Fruit fly (Drosophila melanogaster): Measurements from ENCODE around the gene Raf.
A peak's percentile ranks its signal among the peaks of the same experiment; 100 is the strongest.

Gene Raf

dm6 chrX:2334556-2335137, 39.4 kb downstream of the Raf start, which contains the start of gene Ilp6:
Gene Ilp6 (minus strand): TSS chrX:2334658.
- TF ChIP-seq tup (GFP tag; optimal IDR thresholded peaks at IDR 0.05) (no peak), pnt (GFP tag; optimal IDR thresholded peaks at IDR 0.05) (no peak), CG11504 (tag; optimal IDR thresholded peaks at IDR 0.05) (no peak), Drgx (GFP tag; IDR thresholded peaks at IDR 0.05) (peak; percentile 37; the same call in 1 of the 2 replicates), bsh (GFP tag; optimal IDR thresholded peaks at IDR 0.05) (peak in 1 of 2 experiments; percentile 58), twi (tag; optimal IDR thresholded peaks at IDR 0.05) (peak; percentile 15), nom (GFP tag; optimal IDR thresholded peaks at IDR 0.05) (peak; percentile 92), lbe (GFP tag; optimal IDR thresholded peaks at IDR 0.05) (peak; percentile 34), sens (GFP tag) (peak; percentile 80), mam (GFP tag; optimal IDR thresholded peaks at IDR 0.05) (no peak), CG10321 (GFP tag; IDR thresholded peaks at IDR 0.05) (peak; percentile 54), CG15514 (GFP tag; optimal IDR thresholded peaks at IDR 0.05) (no peak), CG1832 (GFP tag; optimal IDR thresholded peaks at IDR 0.05) (peak; percentile 55), CG12942 (GFP tag; optimal IDR thresholded peaks at IDR 0.05) (no peak), prd (optimal IDR thresholded peaks at IDR 0.05) (no peak), prd (GFP tag; IDR thresholded peaks at IDR 0.05) (no peak)

dm6 chrX:2336428-2336827, 41.2 kb downstream of the Raf start:
- TF ChIP-seq abd-A (tag; optimal IDR thresholded peaks at IDR 0.05) (no peak), CG10565 (GFP tag; optimal IDR thresholded peaks at IDR 0.05) (no peak), sens (GFP tag) (peak; percentile 77), crol (GFP tag; IDR thresholded peaks at IDR 0.05) (peak; percentile 74), Drgx (GFP tag; IDR thresholded peaks at IDR 0.05) (0 out of 2 replicates have a peak, but pooled peaks have one; percentile 25), bsh (GFP tag; optimal IDR thresholded peaks at IDR 0.05) (peak in 1 of 2 experiments; percentile 25), Trl (optimal IDR thresholded peaks at IDR 0.05) (peak in 1 of 2 experiments; percentile 39), Trl (GFP tag; optimal IDR thresholded peaks at IDR 0.05) (no peak), CG1832 (GFP tag; optimal IDR thresholded peaks at IDR 0.05) (peak; percentile 60), CHES-1-like (GFP tag; optimal IDR thresholded peaks at IDR 0.05) (no peak)

DNA sequence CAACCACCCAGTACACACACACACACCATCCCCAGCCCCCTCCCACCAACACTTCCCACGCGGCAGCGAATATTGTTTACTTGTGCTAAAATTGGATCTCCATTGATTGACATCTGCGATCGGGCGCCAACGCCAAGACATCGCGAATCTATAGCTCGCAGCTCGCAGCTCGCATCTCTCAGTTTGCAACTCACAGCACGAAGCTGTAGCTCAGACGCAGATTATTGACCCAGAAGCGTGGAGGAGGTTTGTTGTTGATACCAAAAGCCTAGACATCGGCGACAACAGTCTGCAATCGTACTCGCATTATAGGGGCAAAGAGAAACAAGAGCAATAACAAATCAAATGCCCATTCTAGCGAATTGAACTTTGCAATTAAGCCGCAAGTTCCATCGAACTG, 41.9 kb downstream of the Raf start:
- TF ChIP-seq NK7.1 (GFP tag; optimal IDR thresholded peaks at IDR 0.05) = no peak
- TF ChIP-seq sr (GFP tag; IDR thresholded peaks at IDR 0.05) = 0 out of 3 replicates have a peak, but pooled peaks have one; percentile 8
- TF ChIP-seq Adf1 (GFP tag; IDR thresholded peaks at IDR 0.05) = no peak

dm6 chrX:2340009-2340733, 44.9 kb downstream of the Raf start:
- TF ChIP-seq CG12391 (tag; optimal IDR thresholded peaks at IDR 0.05) (no peak), insv (GFP tag; optimal IDR thresholded peaks at IDR 0.05) (peak in 1 of 2 experiments; percentile 32), ap (GFP tag; IDR thresholded peaks at IDR 0.05) (no peak), Fer2 (tag; optimal IDR thresholded peaks at IDR 0.05) (no peak), CG12236 (GFP tag; optimal IDR thresholded peaks at IDR 0.05) (no peak), br (optimal IDR thresholded peaks at IDR 0.05) (no peak), CG12744 (GFP tag; optimal IDR thresholded peaks at IDR 0.05) (no peak), CG1233 (GFP tag; optimal IDR thresholded peaks at IDR 0.05) (no peak), MBD-R2 (GFP tag; IDR thresholded peaks at IDR 0.05) (peak; percentile 38; the same call in 1 of the 2 replicates), ash1 (GFP tag; optimal IDR thresholded peaks at IDR 0.05) (peak; percentile 12), phol (tag; optimal IDR thresholded peaks at IDR 0.05) (peak; percentile 38), Max (GFP tag; optimal IDR thresholded peaks at IDR 0.05) (no peak), CG10959 (GFP tag; IDR thresholded peaks at IDR 0.05) (no peak), CG7928 (GFP tag; optimal IDR thresholded peaks at IDR 0.05) (no peak), Sox100B (GFP tag; optimal IDR thresholded peaks at IDR 0.05) (no peak), repo (GFP tag; optimal IDR thresholded peaks at IDR 0.05) (no peak), CG9609 (GFP tag; optimal IDR thresholded peaks at IDR 0.05) (no peak), Gsc (GFP tag; IDR thresholded peaks at IDR 0.05) (no peak), dm (GFP tag; optimal IDR thresholded peaks at IDR 0.05) (peak; percentile 31), ase (GFP tag; IDR thresholded peaks at IDR 0.05) (no peak), CG12659 (GFP tag; optimal IDR thresholded peaks at IDR 0.05) (peak; percentile 38)
